Worm (Caenorhabditis elegans) whole organism, late embryonic: Measurements from ENCODE around the gene F59B10.4.

ENCODE experiments used
- F13H6.1 ChIP-seq: sonication (generic microtip); optimal IDR thresholded peaks from 2 replicates; lab custom pipeline; 2016; ENCODE audit warnings: missing genetic modification characterization, missing compliant biosample characterization
- K02D7.2 ChIP-seq: sonication (generic microtip); optimal IDR thresholded peaks from 2 replicates; lab custom pipeline; 2017; ENCODE audit warnings: mild to moderate bottlenecking, missing genetic modification characterization, missing compliant biosample characterization
- K09A11.1 ChIP-seq: sonication (generic microtip); optimal IDR thresholded peaks from 2 replicates; lab custom pipeline; 2017; ENCODE audit warnings: antibody characterized with exemption, mild to moderate bottlenecking, missing genetic modification characterization, missing compliant biosample characterization; ENCODE audit not compliant: insufficient read depth
- T23F11.4 ChIP-seq: fragments of 200-800 bp; sonication (Bioruptor generic); optimal IDR thresholded peaks from 2 replicates; lab custom pipeline; 2018; ENCODE audit warnings: mild to moderate bottlenecking, missing genetic modification characterization, missing compliant biosample characterization
- ceh-18 ChIP-seq: sonication (generic microtip); optimal IDR thresholded peaks from 2 replicates; lab custom pipeline; 2016; ENCODE audit warnings: missing genetic modification characterization, missing compliant biosample characterization
- ceh-31 ChIP-seq: sonication (generic microtip); optimal IDR thresholded peaks from 2 replicates; lab custom pipeline; 2016; ENCODE audit warnings: missing genetic modification characterization, missing compliant biosample characterization
- ceh-9 ChIP-seq: sonication (generic microtip); optimal IDR thresholded peaks from 2 replicates; lab custom pipeline; 2016; ENCODE audit warnings: mild to moderate bottlenecking, missing genetic modification characterization, inconsistent platforms, missing compliant biosample characterization
- che-1 ChIP-seq: sonication (generic microtip); optimal IDR thresholded peaks from 2 replicates; lab custom pipeline; 2016; ENCODE audit warnings: mild to moderate bottlenecking, missing genetic modification characterization, missing compliant biosample characterization
- dve-1 ChIP-seq: sonication (generic microtip); optimal IDR thresholded peaks from 2 replicates; lab custom pipeline; 2017; ENCODE audit warnings: antibody characterized with exemption, mild to moderate bottlenecking, missing genetic modification characterization, missing compliant biosample characterization
- elt-2 ChIP-seq: sonication (generic microtip); optimal IDR thresholded peaks from 2 replicates; lab custom pipeline; 2016; ENCODE audit warnings: missing genetic modification reagents, missing genetic modification characterization, missing compliant biosample characterization
- eyg-1 ChIP-seq: sonication (generic microtip); optimal IDR thresholded peaks from 2 replicates; lab custom pipeline; 2016; ENCODE audit warnings: missing genotype, missing genetic modification characterization, missing compliant biosample characterization
- fkh-10 ChIP-seq: fragments of 150-350 bp; optimal IDR thresholded peaks from 2 replicates; lab custom pipeline; 2014; ENCODE audit warnings: missing biosample characterization, missing genetic modification reagents, missing genetic modification characterization
- fkh-6 ChIP-seq: sonication (generic microtip); optimal IDR thresholded peaks from 2 replicates; lab custom pipeline; 2016; ENCODE audit warnings: missing genetic modification characterization, missing compliant biosample characterization
- gmeb-2 ChIP-seq: sonication (generic microtip); optimal IDR thresholded peaks from 2 replicates; lab custom pipeline; 2016; ENCODE audit warnings: missing genetic modification characterization, inconsistent platforms, missing compliant biosample characterization
- hlh-15 ChIP-seq: sonication (generic microtip); optimal IDR thresholded peaks from 2 replicates; lab custom pipeline; 2016; ENCODE audit warnings: missing genetic modification characterization, missing compliant biosample characterization
- hlh-30 ChIP-seq: sonication (generic microtip); optimal IDR thresholded peaks from 2 replicates; lab custom pipeline; 2017; ENCODE audit warnings: antibody characterized with exemption, missing genetic modification characterization, missing compliant biosample characterization; ENCODE audit not compliant: insufficient read depth
- hlh-8 ChIP-seq: sonication (generic microtip); optimal IDR thresholded peaks from 2 replicates; lab custom pipeline; 2016; ENCODE audit warnings: missing genotype, missing genetic modification characterization, missing compliant biosample characterization
- lin-11 ChIP-seq: fragments of 200-800 bp; sonication (Bioruptor generic); optimal IDR thresholded peaks from 2 replicates; lab custom pipeline; 2018; ENCODE audit warnings: mild to moderate bottlenecking, missing genetic modification characterization, missing compliant biosample characterization
- nfya-1 ChIP-seq: sonication (generic microtip); optimal IDR thresholded peaks from 2 replicates; lab custom pipeline; 2017; ENCODE audit warnings: missing genetic modification characterization, mild to moderate bottlenecking, missing compliant biosample characterization, antibody characterized with exemption, moderate library complexity
- nhr-11 ChIP-seq: fragments of 150-350 bp; optimal IDR thresholded peaks from 2 replicates; lab custom pipeline; 2014; ENCODE audit warnings: missing biosample characterization, missing genetic modification characterization
- npax-4 ChIP-seq: sonication (generic microtip); optimal IDR thresholded peaks from 2 replicates; lab custom pipeline; 2016; ENCODE audit warnings: missing genetic modification characterization, missing compliant biosample characterization
- pag-3 ChIP-seq: sonication (generic microtip); optimal IDR thresholded peaks from 2 replicates; lab custom pipeline; 2016; ENCODE audit warnings: missing compliant biosample characterization, missing genetic modification characterization, borderline replicate concordance
- pros-1 ChIP-seq: fragments of 150-350 bp; optimal IDR thresholded peaks from 2 replicates; lab custom pipeline; 2014; ENCODE audit warnings: missing biosample characterization, missing genetic modification reagents, missing genetic modification characterization
- ref-2 ChIP-seq: sonication (generic microtip); optimal IDR thresholded peaks from 2 replicates; lab custom pipeline; 2016; ENCODE audit warnings: missing genetic modification characterization, missing compliant biosample characterization
- syd-9 ChIP-seq: sonication (generic microtip); optimal IDR thresholded peaks from 2 replicates; lab custom pipeline; 2016; ENCODE audit warnings: mild to moderate bottlenecking, missing genetic modification characterization, moderate library complexity, missing compliant biosample characterization
- tbx-2 ChIP-seq: sonication (generic microtip); optimal IDR thresholded peaks from 2 replicates; lab custom pipeline; 2016; ENCODE audit warnings: missing genetic modification characterization, missing compliant biosample characterization
- unc-3 ChIP-seq, 2 experiments: fragments of 200-800 bp in 1 of 2; sonication (Bioruptor generic) in 1 of 2; sonication (generic microtip) in 1 of 2; conservative IDR thresholded peaks in 1 of 2; optimal IDR thresholded peaks in 1 of 2; 2 replicates each; pipeline versions ENCODE4 v1.3.6 to Lab custom; 2016 to 2022; ENCODE audit warnings: missing compliant biosample characterization in 2 of 2, missing genetic modification characterization in 2 of 2, missing genetic modification reagents in 1 of 2
- unc-42 ChIP-seq: sonication (generic microtip); optimal IDR thresholded peaks from 2 replicates; lab custom pipeline; 2016; ENCODE audit warnings: missing genotype, missing genetic modification characterization, missing compliant biosample characterization
- unc-55 ChIP-seq: sonication (generic microtip); optimal IDR thresholded peaks from 2 replicates; lab custom pipeline; 2017; ENCODE audit warnings: missing biosample characterization, missing genetic modification reagents, missing genetic modification characterization
- unc-86 ChIP-seq: sonication (generic microtip); optimal IDR thresholded peaks from 2 replicates; lab custom pipeline; 2016; ENCODE audit warnings: missing genetic modification characterization, missing compliant biosample characterization

F59B10.4 gene

ce11 chrII:10558962-10559415 lies 40.1 kb upstream of the F59B10.4 start:
- TF ChIP-seq eyg-1 (no peak), T23F11.4 (GFP tag; lab: Kevin White, UChicago) (no peak), hlh-30 (tag; lab: Kevin White, UChicago) (peak; percentile 85), tbx-2 (peak; percentile 11), F13H6.1 (no peak), che-1 (tag; lab: Kevin White, UChicago) (no peak), ref-2 (tag; lab: Kevin White, UChicago) (peak; percentile 34), unc-3 (GFP tag; conservative IDR thresholded peaks at IDR 0.05; lab: Robert Waterston, UW) (no peak), unc-3 (tag; optimal IDR thresholded peaks at IDR 0.05; lab: Kevin White, UChicago) (no peak), npax-4 (tag; lab: Kevin White, UChicago) (no peak), hlh-15 (tag; lab: Kevin White, UChicago) (no peak), nfya-1 (tag; lab: Kevin White, UChicago) (peak; percentile 24), ceh-31 (tag; lab: Kevin White, UChicago) (no peak), unc-42 (tag; lab: Kevin White, UChicago) (peak; percentile 49), ceh-18 (tag; lab: Kevin White, UChicago) (peak; percentile 17)

ce11 chrII:10558345-10558744 lies 39.4 kb upstream of the F59B10.4 start:
- no peak for TF ChIP-seq T23F11.4 (GFP tag; lab: Kevin White, UChicago)
- TF ChIP-seq hlh-30 (tag; lab: Kevin White, UChicago), result peak; percentile 50

- peak; percentile 43 for TF ChIP-seq hlh-30 (tag; lab: Kevin White, UChicago)
- TF ChIP-seq T23F11.4 (GFP tag; lab: Kevin White, UChicago), result no peak
- no peak for TF ChIP-seq unc-86 (tag; lab: Kevin White, UChicago)
- no peak for TF ChIP-seq hlh-15 (tag; lab: Kevin White, UChicago)
- no peak for TF ChIP-seq ceh-9 (tag; lab: Kevin White, UChicago)
- TF ChIP-seq K02D7.2 (tag; lab: Kevin White, UChicago), result no peak
- no peak for TF ChIP-seq syd-9 (tag; lab: Kevin White, UChicago)
Observed at ce11 chrII:10557206-10557574, 38.3 kb upstream of the F59B10.4 start.

- TF ChIP-seq lin-11 (tag; lab: Kevin White, UChicago) (no peak), elt-2 (tag; lab: Kevin White, UChicago) (peak; percentile 25)
Observed at ce11 chrII:10556550-10557205, 37.8 kb upstream of the F59B10.4 start.

DNA sequence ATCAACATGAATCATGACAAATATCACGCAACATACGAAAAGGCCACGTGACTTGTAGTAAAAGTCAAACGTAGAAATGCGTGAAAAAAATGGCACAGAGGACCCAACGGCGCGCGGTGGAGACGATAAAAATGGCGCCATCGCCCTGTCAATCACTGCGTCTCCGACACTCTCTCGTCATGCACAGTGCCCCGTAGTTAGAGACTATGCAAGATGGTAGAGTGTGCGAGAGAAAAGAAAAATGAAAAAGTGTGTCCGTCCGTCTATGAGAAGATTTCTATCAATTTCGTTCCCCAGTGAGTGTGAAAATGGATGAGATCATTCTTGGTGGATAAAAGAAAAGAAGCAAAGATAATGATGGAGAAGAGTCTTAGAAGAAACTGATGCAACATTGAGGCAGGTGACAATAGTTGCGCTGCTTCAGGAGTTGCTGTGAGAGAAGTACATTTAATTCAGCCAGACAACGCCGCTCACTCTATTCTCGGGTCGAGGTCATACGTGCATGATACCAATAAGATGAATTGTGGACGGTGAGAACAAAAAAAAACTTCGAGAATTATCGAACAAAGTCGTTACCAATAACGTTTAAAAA lies 36.7 kb upstream of the F59B10.4 start:
- TF ChIP-seq gmeb-2 (no peak), K02D7.2 (tag; lab: Kevin White, UChicago) (no peak), ref-2 (tag; lab: Kevin White, UChicago) (peak; percentile 12), fkh-10 (no peak), unc-55 (GFP tag; lab: Kevin White, UChicago) (peak; percentile 92), ceh-18 (tag; lab: Kevin White, UChicago) (peak; percentile 55), tbx-2 (peak; percentile 43), hlh-8 (tag; lab: Kevin White, UChicago) (no peak), nfya-1 (tag; lab: Kevin White, UChicago) (peak; percentile 4)

DNA sequence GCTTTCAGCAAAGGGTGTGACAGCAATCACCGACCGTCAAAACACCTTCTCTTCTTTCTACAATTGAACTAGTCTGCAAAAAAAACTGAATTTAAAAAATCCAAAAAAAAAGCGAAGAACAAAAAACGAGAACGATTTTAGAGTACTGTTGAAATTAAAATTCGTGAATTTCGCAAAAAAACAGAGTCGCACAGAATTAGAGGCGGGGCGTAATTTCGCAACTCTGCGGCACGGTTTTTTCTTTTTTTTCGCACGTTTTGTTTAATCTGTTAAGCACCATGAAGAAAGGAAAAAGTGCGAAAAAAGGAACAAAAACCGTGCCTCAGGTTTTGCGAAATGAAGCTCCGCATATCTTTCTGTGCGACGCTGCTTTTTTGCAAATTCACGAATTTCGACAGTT lies 36.1 kb upstream of the F59B10.4 start, which contains the start of gene mnk-1:
TSS of gene mnk-1 (minus strand) at position 73 of the 400 bp plus-strand sequence.
- no peak for TF ChIP-seq nfya-1 (tag; lab: Kevin White, UChicago)
- TF ChIP-seq fkh-10, result no peak
- TF ChIP-seq ceh-18 (tag; lab: Kevin White, UChicago), result no peak
- no peak for TF ChIP-seq fkh-6 (tag; lab: Kevin White, UChicago)
- TF ChIP-seq F13H6.1, result no peak

DNA sequence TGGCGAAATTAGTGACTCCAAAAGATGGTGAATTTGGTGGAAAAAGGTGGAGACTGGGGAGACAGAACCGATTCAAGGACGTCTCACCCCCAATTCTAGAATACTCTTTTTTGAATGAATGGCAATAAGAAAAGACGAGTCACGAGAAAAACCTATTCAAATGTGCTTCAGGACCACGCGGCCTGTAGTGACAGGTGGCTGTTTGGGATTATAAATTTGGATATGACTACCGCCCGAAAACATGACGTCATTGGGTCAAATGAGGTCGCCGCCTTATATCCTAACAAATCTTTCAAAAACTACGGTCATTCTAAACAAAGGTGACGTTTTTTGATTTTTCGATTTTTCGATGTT lies 35.1 kb upstream of the F59B10.4 start:
- TF ChIP-seq gmeb-2, result no peak
- TF ChIP-seq pag-3, result no peak
- TF ChIP-seq hlh-30 (tag; lab: Kevin White, UChicago), result peak; percentile 64
- TF ChIP-seq pros-1 (tag; lab: Kevin White, UChicago), result no peak
- no peak for TF ChIP-seq dve-1 (tag; lab: Kevin White, UChicago)
- no peak for TF ChIP-seq nhr-11 (tag; lab: Kevin White, UChicago)
- no peak for TF ChIP-seq ceh-18 (tag; lab: Kevin White, UChicago)
- peak; percentile 10 for TF ChIP-seq unc-55 (GFP tag; lab: Kevin White, UChicago)
- TF ChIP-seq K09A11.1 (tag; lab: Kevin White, UChicago), result no peak
